Worm (Caenorhabditis elegans): ENCODE data around the gene acr-12.

DNA sequence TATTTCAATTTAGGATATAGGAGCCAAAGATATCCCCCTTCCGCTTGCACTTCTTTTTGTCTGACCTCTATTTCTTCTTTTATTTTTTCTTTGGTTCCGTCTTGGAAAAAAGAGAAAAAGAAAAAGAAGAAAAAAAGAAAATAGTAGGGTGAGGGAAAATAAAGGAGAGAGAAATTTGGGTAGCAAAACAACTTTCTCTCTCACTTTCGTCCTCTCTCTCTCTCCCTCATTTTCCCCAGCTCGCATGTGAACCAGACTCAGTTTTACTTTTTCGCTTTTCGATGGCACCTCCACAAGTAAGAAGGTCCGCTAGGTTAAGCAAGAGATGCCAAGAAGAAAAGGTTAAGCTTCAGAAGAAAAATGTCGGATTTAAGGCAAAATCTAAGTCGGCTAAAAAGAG lies 10.1 kb downstream of the acr-12 start:
- no peak for TF ChIP-seq ztf-11 (tag; optimal IDR thresholded peaks at IDR 0.05)
- TF ChIP-seq fos-1 (tag; optimal IDR thresholded peaks at IDR 0.05), result no peak
- no peak for TF ChIP-seq unc-62 (GFP tag; optimal IDR thresholded peaks at IDR 0.05 in 1 of 2)
- no peak for TF ChIP-seq unc-62 (tag; optimal IDR thresholded peaks at IDR 0.05)
- no peak for TF ChIP-seq nhr-77 (tag; optimal IDR thresholded peaks at IDR 0.05)
- no peak for TF ChIP-seq zag-1 (tag; optimal IDR thresholded peaks at IDR 0.05)
- no peak for TF ChIP-seq pqm-1 (tag; optimal IDR thresholded peaks at IDR 0.05)
- no peak for TF ChIP-seq ZK546.5 (tag; optimal IDR thresholded peaks at IDR 0.05)
- TF ChIP-seq skn-1 (tag; optimal IDR thresholded peaks at IDR 0.05), result no peak
